Worm (Caenorhabditis elegans) whole organism, young adult: ENCODE results near the gene hlh-33.

Source experiments
- B0019.2 ChIP-seq: fragments of 200-800 bp; sonication (Bioruptor generic); conservative IDR thresholded peaks from 2 replicates; pipeline ENCODE4 v1.3.6; 2022; ENCODE audit warnings: missing genetic modification reagents, missing genetic modification characterization, missing compliant biosample characterization
- B0035.1 ChIP-seq: sonication (generic microtip); optimal IDR thresholded peaks from 2 replicates; lab custom pipeline; 2016; ENCODE audit warnings: missing genetic modification characterization, mild to moderate bottlenecking, missing compliant biosample characterization, missing genotype, missing genetic modification reagents
- C06A6.2 ChIP-seq: fragments of 200-800 bp; sonication (Bioruptor generic); conservative IDR thresholded peaks from 2 replicates; pipeline ENCODE4 v1.3.6; 2022; ENCODE audit warnings: missing genetic modification characterization, missing compliant biosample characterization
- D2030.7 ChIP-seq: fragments of 200-800 bp; sonication (Bioruptor generic); IDR thresholded peaks from 2 replicates; pipeline ENCODE4 v1.3.6; 2022; ENCODE audit warnings: missing genetic modification reagents, missing genetic modification characterization, missing compliant biosample characterization
- F22D6.2 ChIP-seq: sonication (generic microtip); optimal IDR thresholded peaks from 2 replicates; lab custom pipeline; 2016; ENCODE audit warnings: mild to moderate bottlenecking, missing genetic modification characterization, missing compliant biosample characterization
- F55B11.4 ChIP-seq: sonication (generic microtip); optimal IDR thresholded peaks from 2 replicates; lab custom pipeline; 2016; ENCODE audit warnings: missing compliant biosample characterization, missing genetic modification characterization, borderline replicate concordance; ENCODE audit not compliant: insufficient read depth
- T26A5.8 ChIP-seq: sonication (generic microtip); optimal IDR thresholded peaks from 2 replicates; lab custom pipeline; 2016; ENCODE audit warnings: missing genetic modification characterization, missing compliant biosample characterization
- Y56A3A.18 ChIP-seq: fragments of 200-800 bp; sonication (Bioruptor generic); IDR thresholded peaks from 2 replicates; pipeline ENCODE4 v1.3.6; 2022; ENCODE audit warnings: missing genetic modification reagents, missing genetic modification characterization, missing compliant biosample characterization
- Y67H2A.10 ChIP-seq: fragments of 200-800 bp; sonication (Bioruptor generic); conservative IDR thresholded peaks from 2 replicates; pipeline ENCODE4 v1.3.6; 2022; ENCODE audit warnings: missing genetic modification reagents, missing genetic modification characterization, missing compliant biosample characterization
- bed-1 ChIP-seq: fragments of 200-800 bp; sonication (Bioruptor generic); IDR thresholded peaks from 2 replicates; pipeline ENCODE4 v1.3.6; 2022; ENCODE audit warnings: missing genetic modification reagents, missing genetic modification characterization, missing compliant biosample characterization
- bed-2 ChIP-seq: fragments of 200-800 bp; sonication (Bioruptor generic); IDR thresholded peaks from 2 replicates; pipeline ENCODE4 v1.3.6; 2022; ENCODE audit warnings: missing genetic modification reagents, missing genetic modification characterization, missing compliant biosample characterization
- ccch-3 ChIP-seq: fragments of 200-800 bp; sonication (Bioruptor generic); optimal IDR thresholded peaks from 2 replicates; lab custom pipeline; 2018; ENCODE audit warnings: mild to moderate bottlenecking, missing genetic modification characterization, missing compliant biosample characterization
- ceh-79 ChIP-seq: sonication (generic microtip); optimal IDR thresholded peaks from 2 replicates; lab custom pipeline; 2017; ENCODE audit warnings: mild to moderate bottlenecking, missing genetic modification characterization, missing compliant biosample characterization
- efl-1 ChIP-seq: fragments of 150-350 bp; optimal IDR thresholded peaks from 2 replicates; lab custom pipeline; 2014; ENCODE audit warnings: missing biosample characterization, missing genetic modification reagents, missing genetic modification characterization
- egl-18 ChIP-seq: fragments of 200-800 bp; sonication (Bioruptor generic); IDR thresholded peaks from 2 replicates; pipeline ENCODE4 v1.3.6; 2022; ENCODE audit warnings: missing genetic modification reagents, missing genetic modification characterization, missing compliant biosample characterization
- egrh-3 ChIP-seq: fragments of 200-800 bp; sonication (Bioruptor generic); IDR thresholded peaks from 2 replicates; pipeline ENCODE4 v1.3.6; 2022; ENCODE audit warnings: missing genetic modification reagents, missing genetic modification characterization, missing compliant biosample characterization
- hlh-12 ChIP-seq: sonication (generic microtip); optimal IDR thresholded peaks from 2 replicates; lab custom pipeline; 2016; ENCODE audit warnings: missing genetic modification characterization, missing compliant biosample characterization
- hrde-1 ChIP-seq: sonication (generic microtip); optimal IDR thresholded peaks from 2 replicates; lab custom pipeline; 2016; ENCODE audit warnings: missing genetic modification characterization, mild to moderate bottlenecking, missing compliant biosample characterization, moderate library complexity, missing genotype, missing genetic modification reagents, borderline replicate concordance
- lag-1 ChIP-seq: fragments of 200-800 bp; sonication (Bioruptor generic); IDR thresholded peaks from 2 replicates; pipeline ENCODE4 v1.3.6; 2022; ENCODE audit warnings: missing genetic modification reagents, missing genetic modification characterization, missing compliant biosample characterization
- lin-26 ChIP-seq: fragments of 200-800 bp; sonication (Bioruptor generic); IDR thresholded peaks from 2 replicates; pipeline ENCODE4 v1.3.6; 2022; ENCODE audit warnings: missing genetic modification reagents, missing genetic modification characterization, missing compliant biosample characterization
- lin-35 ChIP-seq, 3 experiments: fragments of 150-350 bp in 2 of 3; sonication (generic microtip) in 1 of 3; optimal IDR thresholded peaks; 2 replicates each; lab custom pipeline; 2014 to 2018; ENCODE audit warnings: missing biosample characterization in 3 of 3, missing genetic modification characterization in 3 of 3, missing genetic modification reagents in 3 of 3
- lsl-1 ChIP-seq: fragments of 200-800 bp; sonication (Bioruptor generic); optimal IDR thresholded peaks from 2 replicates; lab custom pipeline; 2018; ENCODE audit warnings: mild to moderate bottlenecking, missing genetic modification characterization, moderate library complexity, missing compliant biosample characterization
- madf-3 ChIP-seq: fragments of 200-800 bp; sonication (Bioruptor generic); IDR thresholded peaks from 2 replicates; pipeline ENCODE4 v1.3.6; 2022; ENCODE audit warnings: missing genetic modification reagents, missing genetic modification characterization, missing compliant biosample characterization
- madf-8 ChIP-seq: fragments of 200-800 bp; sonication (Bioruptor generic); conservative IDR thresholded peaks from 2 replicates; pipeline ENCODE4 v1.3.6; 2022; ENCODE audit warnings: missing genetic modification reagents, missing genetic modification characterization, missing compliant biosample characterization
- mcd-1 ChIP-seq: fragments of 200-800 bp; sonication (Bioruptor generic); IDR thresholded peaks from 2 replicates; pipeline ENCODE4 v1.3.6; 2022; ENCODE audit warnings: missing genetic modification reagents, missing genetic modification characterization, missing compliant biosample characterization
- mes-4 ChIP-seq: sonication (generic microtip); optimal IDR thresholded peaks from 2 replicates; lab custom pipeline; 2016; ENCODE audit warnings: missing genotype, missing genetic modification characterization, missing compliant biosample characterization
- nfya-1 ChIP-seq: sonication (generic microtip); optimal IDR thresholded peaks from 2 replicates; lab custom pipeline; 2017; ENCODE audit warnings: antibody characterized with exemption, missing compliant biosample characterization, missing genetic modification characterization, borderline replicate concordance; ENCODE audit not compliant: insufficient read depth
- nhr-120 ChIP-seq: fragments of 200-800 bp; sonication (Bioruptor generic); IDR thresholded peaks from 2 replicates; pipeline ENCODE4 v1.3.6; 2022; ENCODE audit warnings: missing genetic modification characterization, missing compliant biosample characterization
- nhr-80 ChIP-seq: sonication (generic microtip); optimal IDR thresholded peaks from 2 replicates; lab custom pipeline; 2016; ENCODE audit warnings: missing genetic modification characterization, missing compliant biosample characterization
- nhr-90 ChIP-seq: sonication (generic microtip); optimal IDR thresholded peaks from 2 replicates; lab custom pipeline; 2016; ENCODE audit warnings: missing genotype, mild to moderate bottlenecking, missing genetic modification characterization, missing compliant biosample characterization
- sdz-38 ChIP-seq: sonication (generic microtip); optimal IDR thresholded peaks from 2 replicates; lab custom pipeline; 2016; ENCODE audit warnings: missing genotype, missing genetic modification characterization, missing compliant biosample characterization
- sea-2 ChIP-seq: fragments of 200-800 bp; sonication (Bioruptor generic); IDR thresholded peaks from 2 replicates; pipeline ENCODE4 v1.3.6; 2022; ENCODE audit warnings: missing genetic modification characterization, missing compliant biosample characterization
- snpc-1.3 ChIP-seq: sonication (generic microtip); optimal IDR thresholded peaks from 2 replicates; lab custom pipeline; 2017; ENCODE audit warnings: missing genetic modification characterization, mild to moderate bottlenecking, missing compliant biosample characterization, antibody characterized with exemption, moderate library complexity, missing genotype, missing genetic modification reagents; ENCODE audit not compliant: insufficient read depth
- tbp1 ChIP-seq: fragments of 200-800 bp; sonication (Bioruptor generic); optimal IDR thresholded peaks from 2 replicates; lab custom pipeline; 2018; ENCODE audit warnings: mild to moderate bottlenecking, missing genetic modification characterization, missing compliant biosample characterization

hlh-33 gene

DNA sequence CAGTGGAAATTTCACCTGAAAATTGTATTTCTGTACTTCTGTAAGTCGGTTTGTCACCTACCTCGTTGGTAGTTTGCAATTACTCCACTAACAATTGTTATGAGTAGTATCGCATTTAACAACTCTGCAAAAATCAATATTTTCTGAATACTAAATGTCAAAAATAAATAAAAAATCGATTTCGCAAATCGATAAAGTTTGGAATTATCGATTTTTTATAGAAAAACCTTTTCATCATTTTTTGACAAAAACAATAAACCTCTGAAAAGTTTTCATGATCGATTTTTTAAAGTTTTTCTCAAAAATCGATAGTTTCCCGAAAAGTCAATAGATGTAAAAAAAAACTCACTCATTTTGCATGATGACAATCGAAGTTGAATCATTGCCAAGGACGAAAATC lies 31.7 kb downstream of the hlh-33 start:
- TF ChIP-seq egrh-3 (GFP tag; lab: Robert Waterston, UW) (no peak), bed-2 (GFP tag; lab: Robert Waterston, UW) (no peak), nhr-120 (GFP tag; lab: Robert Waterston, UW) (no peak), C06A6.2 (GFP tag; lab: Robert Waterston, UW) (no peak), F55B11.4 (tag; lab: Kevin White, UChicago) (no peak), mes-4 (tag; lab: Kevin White, UChicago) (no peak), snpc-1.3 (tag; lab: Kevin White, UChicago) (no peak), nhr-80 (tag; lab: Kevin White, UChicago) (no peak), T26A5.8 (tag; lab: Kevin White, UChicago) (no peak), hrde-1 (tag; lab: Kevin White, UChicago) (no peak), sea-2 (no peak), F22D6.2 (no peak)

DNA sequence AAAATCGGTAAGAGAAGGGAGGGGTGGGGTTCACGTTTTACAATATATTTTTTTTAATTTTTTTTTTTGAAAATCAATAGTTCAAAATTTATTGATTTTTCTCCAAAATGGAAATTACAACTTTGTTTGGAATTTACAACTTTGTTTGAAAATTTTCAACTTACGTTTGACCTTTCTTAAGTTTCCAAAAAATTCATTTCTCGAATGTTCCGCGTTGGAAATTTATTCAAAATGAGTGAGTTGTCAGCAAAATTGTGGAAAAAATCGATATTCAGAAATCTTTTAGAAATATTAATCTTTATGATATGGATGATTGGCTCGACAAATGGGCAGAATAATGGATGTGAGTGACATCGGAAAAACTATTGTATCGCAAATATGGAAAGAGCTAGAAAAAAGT lies 32.2 kb downstream of the hlh-33 start, which contains the start of gene B0524.3:
B0524.3 (plus strand) TSS at position 301 of the 400 bp plus-strand sequence.
- TF ChIP-seq bed-2 (GFP tag; lab: Robert Waterston, UW), result no peak
- TF ChIP-seq B0019.2 (GFP tag; lab: Robert Waterston, UW), result no peak
- TF ChIP-seq sdz-38 (tag; lab: Kevin White, UChicago), result no peak
- no peak for TF ChIP-seq D2030.7 (GFP tag; lab: Robert Waterston, UW)
- no peak for TF ChIP-seq hrde-1 (tag; lab: Kevin White, UChicago)
- TF ChIP-seq B0035.1 (tag; lab: Kevin White, UChicago), result no peak
- TF ChIP-seq ccch-3, result no peak

DNA sequence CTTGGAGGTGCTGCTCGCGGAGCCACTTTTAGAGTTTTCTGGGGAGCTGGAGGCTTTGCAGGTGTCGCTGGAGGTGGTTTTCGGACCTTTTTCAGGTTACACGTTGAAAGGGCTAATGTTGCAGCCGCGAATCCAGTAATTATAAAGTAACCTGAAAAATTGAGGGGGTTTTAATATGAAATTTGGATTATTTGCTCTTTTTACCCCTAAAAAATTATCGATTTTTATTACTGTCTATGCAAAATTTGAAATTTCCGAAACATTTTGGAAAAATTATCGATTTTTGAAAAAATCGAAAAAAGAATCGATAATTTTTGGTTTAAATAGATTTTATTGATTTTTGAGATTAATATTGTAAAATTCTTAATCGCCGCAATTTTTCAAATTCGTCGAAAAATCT lies 38.2 kb downstream of the hlh-33 start:
- no peak for TF ChIP-seq efl-1 (GFP tag; lab: Kevin White, UChicago)
- no peak for TF ChIP-seq lsl-1 (GFP tag; lab: Kevin White, UChicago)
- TF ChIP-seq ceh-79 (tag; lab: Kevin White, UChicago), result no peak
- TF ChIP-seq Y67H2A.10 (GFP tag; lab: Robert Waterston, UW), result no peak
- no peak for TF ChIP-seq Y56A3A.18
- TF ChIP-seq nfya-1 (tag; lab: Kevin White, UChicago), result no peak
- no peak for TF ChIP-seq lin-26 (GFP tag; lab: Robert Waterston, UW)
- no peak for TF ChIP-seq egrh-3 (GFP tag; lab: Robert Waterston, UW)
- no peak for TF ChIP-seq tbp1 (GFP tag; lab: Kevin White, UChicago)
- no peak for TF ChIP-seq lin-35 (GFP tag; optimal IDR thresholded peaks at IDR 0.05; lab: Kevin White, UChicago)
- TF ChIP-seq bed-1, result no peak
- no peak for TF ChIP-seq egl-18
- TF ChIP-seq D2030.7 (GFP tag; lab: Robert Waterston, UW), result no peak

DNA sequence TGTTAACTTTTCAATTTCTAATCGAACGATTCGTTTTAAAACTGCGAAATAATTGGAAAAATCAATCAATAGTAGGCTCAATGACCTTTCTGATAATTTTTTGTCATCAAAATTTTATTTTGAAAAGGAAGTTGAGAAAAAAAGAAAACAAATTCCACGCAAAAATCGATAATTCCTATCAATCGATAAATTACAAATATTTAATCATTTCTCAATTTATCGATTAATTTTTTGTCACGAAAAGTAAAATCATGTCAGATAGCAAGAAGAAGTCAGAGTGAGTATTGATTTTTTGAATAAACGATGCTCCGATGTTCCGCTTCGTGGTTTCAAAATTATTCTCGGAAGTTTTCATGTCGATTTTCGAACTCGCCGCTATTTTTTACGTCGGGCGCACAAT lies 38.7 kb downstream of the hlh-33 start, which contains the start of the genes B0524.5 and B0524.2:
B0524.5 (minus strand) TSS at position 40 of the 400 bp plus-strand sequence.
B0524.2 (plus strand) TSS at position 207 of the 400 bp plus-strand sequence.
- TF ChIP-seq mcd-1 (GFP tag; lab: Robert Waterston, UW) (no peak), madf-3 (GFP tag; lab: Robert Waterston, UW) (no peak), hlh-12 (tag; lab: Kevin White, UChicago) (no peak), nhr-90 (tag; lab: Kevin White, UChicago) (no peak), madf-8 (GFP tag; lab: Robert Waterston, UW) (no peak), T26A5.8 (tag; lab: Kevin White, UChicago) (no peak), lag-1 (GFP tag; lab: Robert Waterston, UW) (no peak)
